Worm (Caenorhabditis elegans) whole organism, mixed stage, embryonic: ENCODE measurements around the gene B0001.7.

Experiments used
- ces-1 ChIP-seq: fragments of 150-350 bp; optimal IDR thresholded peaks from 2 replicates; lab custom pipeline; 2014; ENCODE audit warnings: missing biosample characterization, missing genetic modification reagents, missing genetic modification characterization
- lin-13 ChIP-seq: fragments of 150-350 bp; optimal IDR thresholded peaks from 2 replicates; lab custom pipeline; 2014; ENCODE audit warnings: missing biosample characterization, missing genetic modification characterization
- nhr-12 ChIP-seq: fragments of 150-350 bp; optimal IDR thresholded peaks from 2 replicates; lab custom pipeline; 2014; ENCODE audit warnings: missing biosample characterization, missing genetic modification characterization
- nhr-237 ChIP-seq: fragments of 150-350 bp; optimal IDR thresholded peaks from 2 replicates; lab custom pipeline; 2014; ENCODE audit warnings: missing biosample characterization, missing genetic modification characterization
- pha-4 ChIP-seq: fragments of 150-350 bp; optimal IDR thresholded peaks from 2 replicates; lab custom pipeline; 2018; ENCODE audit warnings: missing biosample characterization, missing genetic modification reagents, missing genetic modification characterization

DNA sequence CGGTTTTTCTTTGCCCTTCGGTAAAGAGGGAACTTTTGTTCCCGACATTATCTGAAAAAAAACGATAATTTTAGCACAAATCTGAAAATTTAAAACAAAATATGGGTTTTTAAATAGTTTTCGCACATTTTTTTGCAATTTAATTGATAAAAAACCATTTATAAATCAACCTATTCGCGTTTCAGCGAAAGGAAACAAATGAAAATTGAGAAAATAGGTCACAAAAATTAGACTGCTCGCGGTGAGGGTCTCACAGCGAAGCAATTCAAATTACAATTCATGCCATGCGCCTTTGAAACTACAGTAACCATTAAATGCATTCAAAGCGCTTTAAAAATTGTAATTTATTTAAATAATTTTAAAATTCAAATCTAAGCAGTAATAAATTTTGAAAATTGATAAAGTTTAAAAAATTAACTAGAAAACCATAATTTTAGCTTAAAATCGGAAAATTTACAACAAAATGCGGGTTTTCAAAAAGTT is at the start of gene B0001.7:
- TF ChIP-seq nhr-237 (no peak), lin-13 (tag; lab: Kevin White, UChicago) (no peak), nhr-12 (tag; lab: Kevin White, UChicago) (no peak), pha-4 (tag; lab: Kevin White, UChicago) (no peak), ces-1 (no peak)
